Worm (Caenorhabditis elegans) whole organism, early embryonic: Measurements from ENCODE around the gene F59A6.2.

Experiments used
- B0310.2 ChIP-seq: sonication (generic microtip); optimal IDR thresholded peaks from 2 replicates; lab custom pipeline; 2016; ENCODE audit warnings: mild to moderate bottlenecking, missing genetic modification characterization, missing compliant biosample characterization
- F13C5.2 ChIP-seq: sonication (generic microtip); optimal IDR thresholded peaks from 2 replicates; lab custom pipeline; 2017; ENCODE audit warnings: mild to moderate bottlenecking, missing genetic modification characterization, inconsistent platforms, missing compliant biosample characterization
- aly-1 ChIP-seq: sonication (generic microtip); optimal IDR thresholded peaks from 2 replicates; lab custom pipeline; 2016; ENCODE audit warnings: missing genetic modification characterization, missing compliant biosample characterization
- ama-1 ChIP-seq: fragments of 150-350 bp; optimal IDR thresholded peaks from 2 replicates; lab custom pipeline; 2014
- ceh-36 ChIP-seq: sonication (generic microtip); optimal IDR thresholded peaks from 2 replicates; lab custom pipeline; 2016; ENCODE audit warnings: missing genetic modification characterization, inconsistent platforms, missing compliant biosample characterization
- ets-7 ChIP-seq: sonication (generic microtip); optimal IDR thresholded peaks from 2 replicates; lab custom pipeline; 2016; ENCODE audit warnings: missing genotype, missing genetic modification characterization, missing compliant biosample characterization
- flt-1 ChIP-seq: fragments of 200-800 bp; sonication (Bioruptor generic); IDR thresholded peaks from 2 replicates; pipeline ENCODE4 v1.3.6; 2022; ENCODE audit warnings: missing genetic modification characterization, missing compliant biosample characterization
- hnd-1 ChIP-seq: sonication (generic microtip); optimal IDR thresholded peaks from 2 replicates; lab custom pipeline; 2016; ENCODE audit warnings: missing genetic modification characterization, missing compliant biosample characterization
- sea-1 ChIP-seq: fragments of 200-800 bp; sonication (Bioruptor generic); conservative IDR thresholded peaks from 2 replicates; pipeline ENCODE4 v1.3.6; 2022; ENCODE audit warnings: missing genetic modification characterization, missing compliant biosample characterization

ce11 chrII:4998657-4999056 is 15.8 kb upstream of the F59A6.2 start, which contains the start of gene F59A6.11:
- TF ChIP-seq flt-1 (GFP tag; lab: Robert Waterston, UW) (no peak), hnd-1 (tag; lab: Kevin White, UChicago) (no peak), ets-7 (tag; lab: Kevin White, UChicago) (no peak), sea-1 (GFP tag; lab: Robert Waterston, UW) (no peak), F13C5.2 (tag; lab: Kevin White, UChicago) (no peak), aly-1 (no peak), ceh-36 (tag; lab: Kevin White, UChicago) (no peak), ama-1 (lab: Kevin White, UChicago) (no peak), B0310.2 (tag; lab: Kevin White, UChicago) (no peak)
